Worm (Caenorhabditis elegans): ENCODE measurements around the gene F35D11.4.

- TF ChIP-seq nhr-11 (tag; optimal IDR thresholded peaks at IDR 0.05) (no peak), ceh-22 (tag; optimal IDR thresholded peaks at IDR 0.05) (no peak), ama-1 (optimal IDR thresholded peaks at IDR 0.05) (no peak), pqm-1 (tag; optimal IDR thresholded peaks at IDR 0.05) (no peak), pha-4 (tag; optimal IDR thresholded peaks at IDR 0.05) (no peak), ets-4 (tag; optimal IDR thresholded peaks at IDR 0.05) (no peak), gmeb-2 (tag; optimal IDR thresholded peaks at IDR 0.05) (no peak), pros-1 (tag; optimal IDR thresholded peaks at IDR 0.05) (no peak), tbx-7 (tag; optimal IDR thresholded peaks at IDR 0.05) (no peak), nfya-1 (tag; optimal IDR thresholded peaks at IDR 0.05) (no peak), lin-11 (tag; optimal IDR thresholded peaks at IDR 0.05) (no peak)
Measured at ce11 chrII:4575579-4575978, 27.6 kb upstream of the F35D11.4 start.
